Worm (Caenorhabditis elegans) whole organism, young adult: Measurements from ENCODE around the gene pct-1.

Experiments used
- Y53G8AR.9 ChIP-seq: fragments of 200-800 bp; sonication (Bioruptor generic); conservative IDR thresholded peaks from 2 replicates; pipeline ENCODE4 v1.3.6; 2022; ENCODE audit warnings: missing genetic modification reagents, missing genetic modification characterization, missing compliant biosample characterization
- attf-5 ChIP-seq: fragments of 200-800 bp; sonication (Bioruptor generic); optimal IDR thresholded peaks from 2 replicates; lab custom pipeline; 2018; ENCODE audit warnings: mild to moderate bottlenecking, missing genetic modification characterization, missing compliant biosample characterization
- attf-6 ChIP-seq: fragments of 200-800 bp; sonication (Bioruptor generic); IDR thresholded peaks from 2 replicates; pipeline ENCODE4 v1.3.6; 2022; ENCODE audit warnings: missing genetic modification reagents, missing genetic modification characterization, missing compliant biosample characterization
- bed-2 ChIP-seq: fragments of 200-800 bp; sonication (Bioruptor generic); IDR thresholded peaks from 2 replicates; pipeline ENCODE4 v1.3.6; 2022; ENCODE audit warnings: missing genetic modification reagents, missing genetic modification characterization, missing compliant biosample characterization
- ekl-4 ChIP-seq: fragments of 200-800 bp; sonication (Bioruptor generic); IDR thresholded peaks from 2 replicates; pipeline ENCODE4 v1.3.6; 2022; ENCODE audit warnings: missing genetic modification reagents, missing genetic modification characterization, missing compliant biosample characterization
- hmg-20 ChIP-seq: fragments of 200-800 bp; sonication (Bioruptor generic); IDR thresholded peaks from 2 replicates; pipeline ENCODE4 v1.3.6; 2022; ENCODE audit warnings: missing genetic modification reagents, missing genetic modification characterization, missing compliant biosample characterization
- lin-40 ChIP-seq: sonication (generic microtip); optimal IDR thresholded peaks from 2 replicates; lab custom pipeline; 2016; ENCODE audit warnings: missing genetic modification characterization, mild to moderate bottlenecking, missing compliant biosample characterization, missing genotype, missing genetic modification reagents
- tbp1 ChIP-seq: fragments of 200-800 bp; sonication (Bioruptor generic); optimal IDR thresholded peaks from 2 replicates; lab custom pipeline; 2018; ENCODE audit warnings: mild to moderate bottlenecking, missing genetic modification characterization, missing compliant biosample characterization
- ztf-3 ChIP-seq: fragments of 200-800 bp; sonication (Bioruptor generic); optimal IDR thresholded peaks from 2 replicates; lab custom pipeline; 2018; ENCODE audit warnings: mild to moderate bottlenecking, missing genetic modification characterization, missing compliant biosample characterization

- TF ChIP-seq tbp1 (GFP tag; lab: Kevin White, UChicago) = no peak
- no peak for TF ChIP-seq bed-2 (GFP tag; lab: Robert Waterston, UW)
- TF ChIP-seq hmg-20 (GFP tag; lab: Robert Waterston, UW) = no peak
- TF ChIP-seq Y53G8AR.9 = no peak
- no peak for TF ChIP-seq attf-5 (GFP tag; lab: Kevin White, UChicago)
- TF ChIP-seq ekl-4 (GFP tag; lab: Robert Waterston, UW) = no peak
- no peak for TF ChIP-seq ztf-3 (GFP tag; lab: Kevin White, UChicago)
- no peak for TF ChIP-seq lin-40 (tag; lab: Kevin White, UChicago)
- no peak for TF ChIP-seq attf-6 (GFP tag; lab: Robert Waterston, UW)
Observed at ce11 chrIV:8152145-8152544, 24.1 kb upstream of the pct-1 start, which contains the start of gene faah-2.
